Fruit fly (Drosophila melanogaster) whole organism, embryonic: ENCODE data around the gene CG15742.

Experiments used
- Adf1 ChIP-seq: fragments of 200-800 bp; sonication (Bioruptor generic); IDR thresholded peaks from 2 replicates; pipeline ENCODE4 v1.3.6; 2022; ENCODE audit warnings: missing biosample characterization, missing genetic modification characterization
- Antp ChIP-seq: fragments of 200-800 bp; sonication (Bioruptor generic); optimal IDR thresholded peaks from 3 replicates; lab custom pipeline; 2016; ENCODE audit warnings: missing biosample characterization, missing genetic modification characterization
- Asciz ChIP-seq: fragments of 200-800 bp; sonication (Bioruptor generic); optimal IDR thresholded peaks from 2 replicates; lab custom pipeline; 2017; ENCODE audit warnings: missing biosample characterization, mild to moderate bottlenecking, missing genetic modification characterization, missing genetic modification reagents
- Bgb ChIP-seq: fragments of 200-800 bp; sonication (Bioruptor generic); IDR thresholded peaks from 2 replicates; pipeline ENCODE4 v1.3.6; 2022; ENCODE audit warnings: missing biosample characterization, missing genetic modification characterization; ENCODE audit not compliant: partially characterized antibody
- BtbVII ChIP-seq: fragments of 200-800 bp; sonication (Bioruptor generic); optimal IDR thresholded peaks from 3 replicates; lab custom pipeline; 2017; ENCODE audit warnings: missing biosample characterization, mild to moderate bottlenecking, missing genetic modification characterization
- C15 ChIP-seq: fragments of 200-800 bp; sonication (Bioruptor generic); IDR thresholded peaks from 3 replicates; pipeline ENCODE4 v1.3.6; 2022; ENCODE audit warnings: missing biosample characterization, missing genetic modification characterization
- CG10366 ChIP-seq: fragments of 200-800 bp; sonication (Bioruptor generic); IDR thresholded peaks from 2 replicates; pipeline ENCODE4 v1.3.6; 2022; ENCODE audit warnings: missing biosample characterization, missing genetic modification characterization
- CG10654 ChIP-seq: fragments of 200-800 bp; sonication (Bioruptor generic); optimal IDR thresholded peaks from 2 replicates; lab custom pipeline; 2016; ENCODE audit warnings: missing biosample characterization, missing genetic modification characterization
- CG11560 ChIP-seq: fragments of 200-800 bp; sonication (Bioruptor generic); IDR thresholded peaks from 3 replicates; pipeline ENCODE4 v1.3.6; 2022; ENCODE audit warnings: missing biosample characterization, missing genetic modification characterization
- CG12104 ChIP-seq: fragments of 200-800 bp; sonication (Bioruptor generic); optimal IDR thresholded peaks from 3 replicates; lab custom pipeline; 2016; ENCODE audit warnings: missing biosample characterization, missing genetic modification characterization
- CG14667 ChIP-seq: fragments of 200-800 bp; sonication (Bioruptor generic); IDR thresholded peaks from 2 replicates; pipeline ENCODE4 v1.3.6; 2022; ENCODE audit warnings: missing biosample characterization, missing genetic modification characterization
- CG15269 ChIP-seq: fragments of 200-800 bp; sonication (Bioruptor generic); optimal IDR thresholded peaks from 2 replicates; lab custom pipeline; 2018; ENCODE audit warnings: missing biosample characterization, mild to moderate bottlenecking, missing genetic modification characterization, moderate library complexity
- CG17328 ChIP-seq: fragments of 200-800 bp; sonication (Bioruptor generic); IDR thresholded peaks from 2 replicates; pipeline ENCODE4 v1.3.6; 2022; ENCODE audit warnings: missing biosample characterization, missing genetic modification characterization
- CG17359 ChIP-seq: fragments of 200-800 bp; sonication (Bioruptor generic); optimal IDR thresholded peaks from 3 replicates; lab custom pipeline; 2018; ENCODE audit warnings: missing biosample characterization, mild to moderate bottlenecking, missing genetic modification characterization, moderate library complexity
- CG17385 ChIP-seq: fragments of 200-800 bp; sonication (Bioruptor generic); optimal IDR thresholded peaks from 3 replicates; lab custom pipeline; 2018; ENCODE audit warnings: missing biosample characterization, mild to moderate bottlenecking, missing genetic modification characterization
- CG17829 ChIP-seq: fragments of 200-800 bp; optimal IDR thresholded peaks from 2 replicates; lab custom pipeline; 2019; ENCODE audit warnings: missing biosample characterization, mild to moderate bottlenecking, missing genetic modification characterization, moderate library complexity
- CG18619 ChIP-seq: fragments of 200-800 bp; sonication (Bioruptor generic); optimal IDR thresholded peaks from 3 replicates; lab custom pipeline; 2017; ENCODE audit warnings: missing biosample characterization, mild to moderate bottlenecking, missing genetic modification characterization
- CG30403 ChIP-seq: fragments of 200-800 bp; sonication (Bioruptor generic); optimal IDR thresholded peaks from 3 replicates; lab custom pipeline; 2016; ENCODE audit warnings: missing biosample characterization, missing genetic modification characterization
- CG30431 ChIP-seq: fragments of 200-800 bp; sonication (Bioruptor generic); optimal IDR thresholded peaks from 2 replicates; lab custom pipeline; 2017; ENCODE audit warnings: missing biosample characterization, missing genetic modification characterization
- CG3065 ChIP-seq: fragments of 200-800 bp; sonication (Bioruptor generic); optimal IDR thresholded peaks from 2 replicates; lab custom pipeline; 2016; ENCODE audit warnings: missing biosample characterization, missing genetic modification characterization
- CG32767 ChIP-seq: fragments of 200-800 bp; sonication (Bioruptor generic); IDR thresholded peaks from 2 replicates; pipeline ENCODE4 v1.3.6; 2022; ENCODE audit warnings: missing biosample characterization, missing genetic modification characterization
- CG3281 ChIP-seq: fragments of 200-800 bp; sonication (Bioruptor generic); optimal IDR thresholded peaks from 3 replicates; lab custom pipeline; 2017; ENCODE audit warnings: missing biosample characterization, mild to moderate bottlenecking, missing genetic modification characterization
- CG33557 ChIP-seq: fragments of 200-800 bp; sonication (Bioruptor generic); optimal IDR thresholded peaks from 2 replicates; lab custom pipeline; 2019; ENCODE audit warnings: missing biosample characterization, mild to moderate bottlenecking, missing genetic modification characterization, moderate library complexity
- CG3995 ChIP-seq: fragments of 200-800 bp; sonication (Bioruptor generic); optimal IDR thresholded peaks from 3 replicates; lab custom pipeline; 2016; ENCODE audit warnings: missing biosample characterization, missing genetic modification characterization
- CG4282 ChIP-seq: fragments of 200-800 bp; sonication (Bioruptor generic); optimal IDR thresholded peaks from 2 replicates; lab custom pipeline; 2016; ENCODE audit warnings: missing biosample characterization, missing genetic modification characterization
- CG4820 ChIP-seq: fragments of 200-800 bp; sonication (Bioruptor generic); optimal IDR thresholded peaks from 3 replicates; lab custom pipeline; 2016; ENCODE audit warnings: missing biosample characterization, missing genetic modification characterization
- CG6254 ChIP-seq: fragments of 200-800 bp; sonication (Bioruptor generic); optimal IDR thresholded peaks from 3 replicates; lab custom pipeline; 2017; ENCODE audit warnings: mild to moderate bottlenecking, missing biosample characterization, missing genetic modification reagents, missing genetic modification characterization
- CG7271 ChIP-seq: fragments of 200-800 bp; sonication (Bioruptor generic); optimal IDR thresholded peaks from 2 replicates; lab custom pipeline; 2018; ENCODE audit warnings: missing biosample characterization, mild to moderate bottlenecking, missing genetic modification characterization, moderate library complexity
- CG9797 ChIP-seq: fragments of 200-800 bp; sonication (Bioruptor generic); optimal IDR thresholded peaks from 3 replicates; lab custom pipeline; 2018; ENCODE audit warnings: missing biosample characterization, mild to moderate bottlenecking, missing genetic modification characterization
- CG9817 ChIP-seq: fragments of 200-800 bp; sonication (Bioruptor generic); optimal IDR thresholded peaks from 2 replicates; lab custom pipeline; 2018; ENCODE audit warnings: missing biosample characterization, mild to moderate bottlenecking, missing genetic modification characterization, moderate library complexity
- CoRest ChIP-seq: fragments of 200-800 bp; sonication (Bioruptor generic); optimal IDR thresholded peaks from 3 replicates; lab custom pipeline; 2018; ENCODE audit warnings: missing biosample characterization, mild to moderate bottlenecking, missing genetic modification characterization, moderate library complexity
- CrebB ChIP-seq: fragments of 200-800 bp; sonication (Bioruptor generic); optimal IDR thresholded peaks from 3 replicates; lab custom pipeline; 2018; ENCODE audit warnings: missing biosample characterization, mild to moderate bottlenecking, missing genetic modification characterization
- Fer1 ChIP-seq: fragments of 200-800 bp; sonication (Bioruptor generic); optimal IDR thresholded peaks from 2 replicates; lab custom pipeline; 2017; ENCODE audit warnings: missing biosample characterization, mild to moderate bottlenecking, missing genetic modification characterization
- HLH4C ChIP-seq: fragments of 200-800 bp; sonication (Bioruptor generic); IDR thresholded peaks from 3 replicates; pipeline ENCODE4 v1.3.6; 2022; ENCODE audit warnings: missing biosample characterization, missing genetic modification characterization; ENCODE audit not compliant: partially characterized antibody
- Hr51 ChIP-seq, 2 experiments: fragments of 200-800 bp; sonication (Bioruptor generic); optimal IDR thresholded peaks; 2 replicates in 1 of 2; 3 replicates in 1 of 2; lab custom pipeline; 2016 to 2018; ENCODE audit warnings: missing biosample characterization in 2 of 2, missing genetic modification characterization in 2 of 2, mild to moderate bottlenecking in 1 of 2, moderate library complexity in 1 of 2
- Max ChIP-seq: fragments of 200-800 bp; sonication (Bioruptor generic); optimal IDR thresholded peaks from 2 replicates; lab custom pipeline; 2016; ENCODE audit warnings: missing biosample characterization, mild to moderate bottlenecking, missing genetic modification characterization
- Poxn ChIP-seq: fragments of 200-800 bp; sonication (Bioruptor generic); IDR thresholded peaks from 2 replicates; pipeline ENCODE4 v1.3.6; 2022; ENCODE audit warnings: missing biosample characterization, missing genetic modification characterization
- Sry-β ChIP-seq: fragments of 200-800 bp; sonication (Bioruptor generic); optimal IDR thresholded peaks from 2 replicates; lab custom pipeline; 2018; ENCODE audit warnings: missing biosample characterization, mild to moderate bottlenecking, missing genetic modification characterization, moderate library complexity
- Ssrp ChIP-seq: fragments of 200-800 bp; sonication (Bioruptor generic); optimal IDR thresholded peaks from 2 replicates; lab custom pipeline; 2018; ENCODE audit warnings: missing biosample characterization, mild to moderate bottlenecking, missing genetic modification characterization, moderate library complexity
- ara ChIP-seq: fragments of 200-800 bp; sonication (Bioruptor generic); IDR thresholded peaks from 2 replicates; pipeline ENCODE4 v1.3.6; 2022; ENCODE audit warnings: missing biosample characterization, missing genetic modification characterization
- az2 ChIP-seq: fragments of 200-800 bp; sonication (Bioruptor generic); optimal IDR thresholded peaks from 3 replicates; lab custom pipeline; 2016; ENCODE audit warnings: missing biosample characterization, missing genetic modification characterization
- dmrt99B ChIP-seq: fragments of 200-800 bp; sonication (Bioruptor generic); optimal IDR thresholded peaks from 2 replicates; lab custom pipeline; 2018; ENCODE audit warnings: missing biosample characterization, mild to moderate bottlenecking, missing genetic modification characterization, moderate library complexity
- ewg ChIP-seq: fragments of 200-800 bp; sonication (Bioruptor generic); optimal IDR thresholded peaks from 3 replicates; lab custom pipeline; 2017; ENCODE audit warnings: mild to moderate bottlenecking, missing biosample characterization, missing genetic modification reagents, missing genetic modification characterization
- gro ChIP-seq: fragments of 200-800 bp; sonication (Bioruptor generic); optimal IDR thresholded peaks from 2 replicates; lab custom pipeline; 2016; ENCODE audit warnings: missing biosample characterization, missing genetic modification characterization
- jigr1 ChIP-seq: fragments of 200-800 bp; sonication (Bioruptor generic); IDR thresholded peaks from 3 replicates; pipeline ENCODE4 v1.3.6; 2022; ENCODE audit warnings: missing biosample characterization, missing genetic modification characterization
- kah ChIP-seq: fragments of 200-800 bp; sonication (Bioruptor generic); optimal IDR thresholded peaks from 2 replicates; lab custom pipeline; 2018; ENCODE audit warnings: missing biosample characterization, mild to moderate bottlenecking, missing genetic modification characterization
- odd ChIP-seq: fragments of 200-800 bp; sonication (Bioruptor generic); optimal IDR thresholded peaks from 2 replicates; lab custom pipeline; 2017; ENCODE audit warnings: missing biosample characterization, mild to moderate bottlenecking, missing genetic modification characterization
- stwl ChIP-seq: fragments of 200-800 bp; sonication (Bioruptor generic); optimal IDR thresholded peaks from 3 replicates; lab custom pipeline; 2018; ENCODE audit warnings: missing biosample characterization, mild to moderate bottlenecking, missing genetic modification characterization, moderate library complexity
- tup ChIP-seq: fragments of 200-800 bp; sonication (Bioruptor generic); optimal IDR thresholded peaks from 2 replicates; lab custom pipeline; 2016; ENCODE audit warnings: missing biosample characterization, mild to moderate bottlenecking, missing genetic modification characterization, moderate library complexity

The CG15742 gene

dm6 chrX:13274429-13275095 is 16.3 kb upstream of the CG15742 start (continued):
- TF ChIP-seq CG7271 (tag; lab: Kevin White, UChicago) = no peak
- TF ChIP-seq Antp = no peak
- TF ChIP-seq CG3995 = no peak
- peak; percentile 25 for TF ChIP-seq CG6254 (GFP tag; lab: Kevin White, UChicago)
- 0 out of 3 replicates have a peak, but pooled peaks have one; percentile 48 for TF ChIP-seq jigr1 (GFP tag; lab: Robert Waterston, UW)
- TF ChIP-seq CG10654 (GFP tag; lab: Kevin White, UChicago) = peak; percentile 14
- no peak for TF ChIP-seq stwl (tag; lab: Kevin White, UChicago)
- no peak for TF ChIP-seq CG4820
- TF ChIP-seq Poxn (GFP tag; lab: Robert Waterston, UW) = no peak
- peak; percentile 79 for TF ChIP-seq dmrt99B (tag; lab: Kevin White, UChicago)
- TF ChIP-seq CG3281 (GFP tag; lab: Kevin White, UChicago) = peak; percentile 53
- peak; percentile 35 for TF ChIP-seq CG18619 (GFP tag; lab: Kevin White, UChicago)
- TF ChIP-seq CG17829 (tag; lab: Kevin White, UChicago) = peak; percentile 72
- peak; percentile 65 for TF ChIP-seq CG17385 (GFP tag; lab: Kevin White, UChicago)
- TF ChIP-seq gro (GFP tag; lab: Kevin White, UChicago) = no peak
- TF ChIP-seq CG30403 = peak; percentile 67
- TF ChIP-seq CG12104 (GFP tag; lab: Kevin White, UChicago) = no peak
- TF ChIP-seq CG4282 = no peak
- TF ChIP-seq odd (GFP tag; lab: Kevin White, UChicago) = peak; percentile 26
- TF ChIP-seq CG32767 (GFP tag; lab: Robert Waterston, UW) = no peak; the same call in 1 of the 2 replicates
- TF ChIP-seq CoRest (tag; lab: Kevin White, UChicago) = peak; percentile 87
- TF ChIP-seq CG33557 = no peak
- TF ChIP-seq Adf1 (GFP tag; lab: Robert Waterston, UW) = no peak
- no peak for TF ChIP-seq Sry-β (GFP tag; lab: Kevin White, UChicago)
- peak in 1 of 2 experiments; percentile 79 for TF ChIP-seq Hr51 (GFP tag; optimal IDR thresholded peaks at IDR 0.05; lab: Kevin White, UChicago)
- peak; percentile 49 for TF ChIP-seq Asciz (GFP tag; lab: Kevin White, UChicago)
- no peak for TF ChIP-seq tup
- 0 out of 2 replicates have a peak, but pooled peaks have one; percentile 18 for TF ChIP-seq CG10366 (GFP tag; lab: Robert Waterston, UW)
- TF ChIP-seq CG15269 = peak; percentile 80
- TF ChIP-seq CG17328 (GFP tag; lab: Robert Waterston, UW) = peak; percentile 50; the same call in 1 of the 2 replicates
- peak; percentile 60 for TF ChIP-seq CG17359 (tag; lab: Kevin White, UChicago)
- no peak for TF ChIP-seq CG3065 (GFP tag; lab: Kevin White, UChicago)
- peak; percentile 20 for TF ChIP-seq Max
- no peak for TF ChIP-seq CG9797 (GFP tag; lab: Kevin White, UChicago)
- TF ChIP-seq ewg (GFP tag; lab: Kevin White, UChicago) = peak; percentile 7
- no peak for TF ChIP-seq HLH4C (GFP tag; lab: Robert Waterston, UW)
- TF ChIP-seq ara (GFP tag; lab: Robert Waterston, UW) = no peak; the same call in 1 of the 2 replicates
- TF ChIP-seq CG14667 = 0 out of 2 replicates have a peak, but pooled peaks have one; percentile 16
- TF ChIP-seq CrebB (tag; lab: Kevin White, UChicago) = no peak
- peak; percentile 41 for TF ChIP-seq az2
- TF ChIP-seq CG9817 (tag; lab: Kevin White, UChicago) = peak; percentile 53
- peak; percentile 80 for TF ChIP-seq Ssrp (tag; lab: Kevin White, UChicago)
- no peak for TF ChIP-seq kah
- TF ChIP-seq CG11560 (tag; lab: Robert Waterston, UW) = peak; percentile 21; the same call in 1 of the 3 replicates
- TF ChIP-seq Bgb (GFP tag; lab: Robert Waterston, UW) = no peak
- TF ChIP-seq BtbVII (GFP tag; lab: Kevin White, UChicago) = peak; percentile 36
- no peak for TF ChIP-seq C15 (GFP tag; lab: Robert Waterston, UW)
- TF ChIP-seq CG30431 (GFP tag; lab: Kevin White, UChicago) = no peak
- TF ChIP-seq Fer1 (GFP tag; lab: Kevin White, UChicago) = peak; percentile 47
